Worm (Caenorhabditis elegans): ENCODE measurements around the gene fbxb-107.

fbxb-107 gene

ce11 chrII:2721992-2722391 is 36.6 kb upstream of the fbxb-107 start:
- no peak for TF ChIP-seq blmp-1 (tag; optimal IDR thresholded peaks at IDR 0.05; ENCODE audit: insufficient read depth)
- no peak for TF ChIP-seq mdl-1 (tag; optimal IDR thresholded peaks at IDR 0.05)
- no peak for TF ChIP-seq nhr-237 (tag; optimal IDR thresholded peaks at IDR 0.05)
- TF ChIP-seq R02D3.7 (tag; optimal IDR thresholded peaks at IDR 0.05): no peak

DNA sequence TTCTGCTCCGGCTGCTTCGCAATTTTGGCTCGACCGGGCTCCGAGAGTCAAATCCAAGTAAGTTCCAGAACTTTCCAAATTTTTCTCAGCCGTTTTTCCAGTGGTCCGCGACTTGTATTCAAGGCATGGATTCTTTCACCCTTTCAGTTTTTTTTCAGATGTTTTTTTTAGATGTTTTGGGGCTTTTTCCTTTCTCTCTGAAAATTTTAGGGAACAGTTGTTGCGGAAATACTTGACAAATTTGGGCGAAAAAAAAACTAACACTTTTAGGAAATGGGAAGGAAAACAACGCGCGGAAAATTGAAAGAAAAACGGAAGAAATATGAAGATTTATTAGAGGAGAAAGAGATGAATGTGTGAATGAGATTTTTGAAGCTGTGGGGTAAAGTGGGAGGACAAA is 33.0 kb upstream of the fbxb-107 start, which contains the start of the genes T05A8.11 and nep-2:
T05A8.11 (minus strand) TSS at position 101 of the 400 bp plus-strand sequence.
nep-2 (minus strand) TSS at position 192 of the 400 bp plus-strand sequence.
- TF ChIP-seq egl-27 (tag; optimal IDR thresholded peaks at IDR 0.05) (no peak), crh-2 (tag; optimal IDR thresholded peaks at IDR 0.05) (no peak), unc-39 (tag; optimal IDR thresholded peaks at IDR 0.05) (no peak), ztf-11 (tag; optimal IDR thresholded peaks at IDR 0.05) (no peak), ceh-82 (tag; optimal IDR thresholded peaks at IDR 0.05) (no peak), snpc-4 (tag; optimal IDR thresholded peaks at IDR 0.05) (no peak), elt-1 (tag; optimal IDR thresholded peaks at IDR 0.05) (no peak), mbf-1 (tag; optimal IDR thresholded peaks at IDR 0.05) (no peak)

DNA sequence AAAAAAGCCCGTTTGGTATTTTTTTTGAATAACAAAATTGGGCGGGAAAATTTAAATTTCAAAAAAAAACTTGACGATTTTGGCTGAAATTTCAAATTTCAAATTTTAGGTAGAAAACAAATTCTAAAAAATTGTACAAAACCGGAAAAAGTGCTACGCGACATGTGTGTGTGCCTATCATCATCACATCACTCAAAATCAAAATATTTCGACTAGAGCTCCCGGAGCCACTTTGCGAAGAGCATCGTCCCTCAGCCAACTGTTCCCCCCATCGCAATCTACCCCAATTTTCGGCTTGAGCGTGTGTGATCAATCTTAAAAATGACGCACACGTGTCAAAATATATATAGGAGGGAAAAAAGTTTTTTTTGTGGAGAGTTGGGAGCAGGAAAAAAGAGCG is 31.8 kb upstream of the fbxb-107 start:
- TF ChIP-seq nhr-10 (tag; optimal IDR thresholded peaks at IDR 0.05): no peak
- TF ChIP-seq C34F6.9 (tag; optimal IDR thresholded peaks at IDR 0.05): peak; percentile 1
- TF ChIP-seq nhr-237 (tag; optimal IDR thresholded peaks at IDR 0.05): no peak
- TF ChIP-seq nhr-23 (tag; optimal IDR thresholded peaks at IDR 0.05): no peak

- TF ChIP-seq zag-1 (tag; optimal IDR thresholded peaks at IDR 0.05): no peak
- TF ChIP-seq nhr-25 (tag; optimal IDR thresholded peaks at IDR 0.05): no peak
- no peak for TF ChIP-seq gmeb-1 (tag; optimal IDR thresholded peaks at IDR 0.05)
- TF ChIP-seq aly-2 (tag; optimal IDR thresholded peaks at IDR 0.05): no peak
- no peak for TF ChIP-seq C34F6.9 (tag; optimal IDR thresholded peaks at IDR 0.05)
- no peak for TF ChIP-seq ztf-4 (tag; optimal IDR thresholded peaks at IDR 0.05)
- no peak for TF ChIP-seq mab-5 (tag; optimal IDR thresholded peaks at IDR 0.05)
- no peak for TF ChIP-seq lin-39 (tag; optimal IDR thresholded peaks at IDR 0.05)
- no peak for TF ChIP-seq ceh-82 (tag; optimal IDR thresholded peaks at IDR 0.05)
- no peak for TF ChIP-seq nhr-23 (tag; optimal IDR thresholded peaks at IDR 0.05)
- no peak for TF ChIP-seq lsy-2 (tag; optimal IDR thresholded peaks at IDR 0.05)
- no peak for TF ChIP-seq nhr-12 (tag; optimal IDR thresholded peaks at IDR 0.05)
Observed at ce11 chrII:2730647-2731046, 27.9 kb upstream of the fbxb-107 start.

ce11 chrII:2734266-2734665 is 24.3 kb upstream of the fbxb-107 start:
- TF ChIP-seq aly-2 (tag; optimal IDR thresholded peaks at IDR 0.05): no peak
- TF ChIP-seq ama-1 (optimal IDR thresholded peaks at IDR 0.05): no peak
- no peak for TF ChIP-seq ceh-82 (tag; optimal IDR thresholded peaks at IDR 0.05)
- no peak for TF ChIP-seq sma-3 (GFP tag; optimal IDR thresholded peaks at IDR 0.05)
- no peak for TF ChIP-seq ztf-4 (tag; optimal IDR thresholded peaks at IDR 0.05)
- no peak for TF ChIP-seq nhr-21 (tag; optimal IDR thresholded peaks at IDR 0.05)
- no peak for TF ChIP-seq elt-3 (tag; optimal IDR thresholded peaks at IDR 0.05)
- TF ChIP-seq nhr-77 (tag; optimal IDR thresholded peaks at IDR 0.05): no peak
- no peak for TF ChIP-seq zag-1 (tag; optimal IDR thresholded peaks at IDR 0.05)
- no peak for TF ChIP-seq lin-13 (GFP tag; optimal IDR thresholded peaks at IDR 0.05)
- TF ChIP-seq peb-1 (tag; optimal IDR thresholded peaks at IDR 0.05): no peak
- TF ChIP-seq unc-55 (GFP tag; optimal IDR thresholded peaks at IDR 0.05): no peak
- no peak for TF ChIP-seq snpc-4 (tag; optimal IDR thresholded peaks at IDR 0.05)
- TF ChIP-seq ztf-11 (tag; optimal IDR thresholded peaks at IDR 0.05): no peak
- no peak for TF ChIP-seq nhr-129 (tag; optimal IDR thresholded peaks at IDR 0.05)
- TF ChIP-seq mdl-1 (tag; optimal IDR thresholded peaks at IDR 0.05): no peak
- no peak for TF ChIP-seq skn-1 (tag; optimal IDR thresholded peaks at IDR 0.05)
- no peak for TF ChIP-seq lin-11 (tag; optimal IDR thresholded peaks at IDR 0.05)
- no peak for TF ChIP-seq nhr-23 (tag; optimal IDR thresholded peaks at IDR 0.05)
- TF ChIP-seq unc-39 (tag; optimal IDR thresholded peaks at IDR 0.05): no peak

DNA sequence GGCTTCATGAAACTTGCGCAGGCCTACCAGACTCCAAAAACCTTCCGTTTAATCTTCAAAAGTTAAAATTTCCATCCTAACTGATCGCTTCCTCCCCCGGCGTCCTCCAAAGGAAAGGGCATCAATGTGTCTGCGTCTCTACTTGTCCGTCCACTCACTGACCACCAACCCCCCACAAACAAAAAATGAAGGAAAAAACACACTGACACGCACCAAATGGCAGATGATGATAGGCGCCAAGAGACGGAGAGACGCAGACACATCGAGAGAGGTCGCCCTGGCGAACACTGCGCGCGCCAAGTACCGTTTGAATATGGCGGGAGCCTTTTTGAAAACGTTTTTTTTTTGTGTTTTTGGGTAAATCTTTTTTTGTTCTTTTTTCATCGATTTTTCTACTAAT is 23.8 kb upstream of the fbxb-107 start:
- TF ChIP-seq F13H6.1 (tag; optimal IDR thresholded peaks at IDR 0.05): peak; percentile 67
- peak; percentile 13 for TF ChIP-seq fos-1 (tag; optimal IDR thresholded peaks at IDR 0.05)
- no peak for TF ChIP-seq ztf-1 (GFP tag; conservative IDR thresholded peaks at IDR 0.05)
- no peak for TF ChIP-seq mab-5 (tag; optimal IDR thresholded peaks at IDR 0.05)
- peak; percentile 4 for TF ChIP-seq nhr-129 (tag; optimal IDR thresholded peaks at IDR 0.05)
- TF ChIP-seq unc-62 (GFP tag; optimal IDR thresholded peaks at IDR 0.05): no peak
- no peak for TF ChIP-seq R02D3.7 (tag; optimal IDR thresholded peaks at IDR 0.05)
- no peak for TF ChIP-seq nhr-11 (tag; optimal IDR thresholded peaks at IDR 0.05)
- no peak for TF ChIP-seq unc-55 (GFP tag; optimal IDR thresholded peaks at IDR 0.05)
- peak; percentile 28 for TF ChIP-seq C34F6.9 (tag; optimal IDR thresholded peaks at IDR 0.05)
- TF ChIP-seq lsy-2 (tag; optimal IDR thresholded peaks at IDR 0.05): peak in 1 of 2 experiments; percentile 22
- TF ChIP-seq nhr-77 (tag; optimal IDR thresholded peaks at IDR 0.05): no peak
- peak; percentile 30 for TF ChIP-seq ceh-16 (tag; optimal IDR thresholded peaks at IDR 0.05)
